Worm (Caenorhabditis elegans) whole organism, L2 larva: ENCODE results near the gene C04C3.9.
A peak's percentile ranks its signal among the peaks of the same experiment; 100 is the strongest.
"Not testable (repeated sequence)": the region's sequence is repeated elsewhere in the genome, so short reads cannot be mapped to it uniquely, and the experiment has no call there.

Experiments
- C34F6.9 ChIP-seq: fragments of 150-350 bp; optimal IDR thresholded peaks from 2 replicates; lab custom pipeline; 2014; ENCODE audit warnings: missing biosample characterization, missing genetic modification characterization
- R02D3.7 ChIP-seq: fragments of 150-350 bp; optimal IDR thresholded peaks from 2 replicates; lab custom pipeline; 2014; ENCODE audit warnings: missing biosample characterization, missing genetic modification characterization
- Y55F3AM.14 ChIP-seq: fragments of 200-800 bp; sonication (Bioruptor generic); optimal IDR thresholded peaks from 2 replicates; lab custom pipeline; 2018; ENCODE audit warnings: mild to moderate bottlenecking, missing genetic modification characterization, missing compliant biosample characterization
- alr-1 ChIP-seq: fragments of 150-350 bp; optimal IDR thresholded peaks from 2 replicates; lab custom pipeline; 2014; ENCODE audit warnings: missing biosample characterization, missing genetic modification characterization
- aly-2 ChIP-seq: fragments of 150-350 bp; optimal IDR thresholded peaks from 2 replicates; lab custom pipeline; 2014; ENCODE audit warnings: missing biosample characterization, missing genetic modification characterization
- ama-1 ChIP-seq: fragments of 150-350 bp; optimal IDR thresholded peaks from 2 replicates; lab custom pipeline; 2018; ENCODE audit warnings: inconsistent platforms
- blmp-1 ChIP-seq: sonication (generic microtip); optimal IDR thresholded peaks from 2 replicates; lab custom pipeline; 2017; ENCODE audit warnings: missing genetic modification characterization, mild to moderate bottlenecking, missing compliant biosample characterization, antibody characterized with exemption, moderate library complexity; ENCODE audit not compliant: insufficient read depth
- ceh-16 ChIP-seq: fragments of 150-350 bp; optimal IDR thresholded peaks from 2 replicates; lab custom pipeline; 2014; ENCODE audit warnings: missing biosample characterization, missing genetic modification characterization
- ceh-82 ChIP-seq: fragments of 150-350 bp; optimal IDR thresholded peaks from 2 replicates; lab custom pipeline; 2014; ENCODE audit warnings: missing biosample characterization, missing genetic modification characterization
- crh-2 ChIP-seq: sonication (generic microtip); optimal IDR thresholded peaks from 2 replicates; lab custom pipeline; 2017; ENCODE audit warnings: missing biosample characterization, missing genetic modification characterization
- dmd-4 ChIP-seq: sonication (generic microtip); optimal IDR thresholded peaks from 2 replicates; lab custom pipeline; 2017; ENCODE audit warnings: missing biosample characterization, missing genetic modification characterization
- egl-27 ChIP-seq: sonication (generic microtip); optimal IDR thresholded peaks from 3 replicates; lab custom pipeline; 2017; ENCODE audit warnings: missing biosample characterization, missing genetic modification reagents, missing genetic modification characterization
- elt-1 ChIP-seq: fragments of 150-350 bp; optimal IDR thresholded peaks from 2 replicates; lab custom pipeline; 2014; ENCODE audit warnings: missing biosample characterization, missing genetic modification characterization
- fos-1 ChIP-seq: fragments of 150-350 bp; optimal IDR thresholded peaks from 2 replicates; lab custom pipeline; 2014; ENCODE audit warnings: missing biosample characterization, missing genetic modification characterization
- gmeb-1 ChIP-seq: fragments of 150-350 bp; optimal IDR thresholded peaks from 2 replicates; lab custom pipeline; 2014; ENCODE audit warnings: missing biosample characterization, missing genetic modification characterization
- lin-11 ChIP-seq: fragments of 150-350 bp; sonication (generic microtip); optimal IDR thresholded peaks from 2 replicates; lab custom pipeline; 2014; ENCODE audit warnings: missing biosample characterization, missing genetic modification characterization, inconsistent platforms, mixed read lengths
- lin-13 ChIP-seq: fragments of 150-350 bp; optimal IDR thresholded peaks from 2 replicates; lab custom pipeline; 2014; ENCODE audit warnings: missing biosample characterization, missing genetic modification reagents, missing genetic modification characterization
- lin-39 ChIP-seq: fragments of 150-350 bp; optimal IDR thresholded peaks from 2 replicates; lab custom pipeline; 2014; ENCODE audit warnings: missing biosample characterization, missing genetic modification reagents, missing genetic modification characterization
- lsy-2 ChIP-seq, 2 experiments: fragments of 150-350 bp in 1 of 2; sonication (generic microtip) in 1 of 2; optimal IDR thresholded peaks; 2 replicates each; lab custom pipeline; 2014 to 2017; ENCODE audit warnings: missing biosample characterization in 2 of 2, missing genetic modification characterization in 2 of 2
- mab-5 ChIP-seq: fragments of 150-350 bp; optimal IDR thresholded peaks from 2 replicates; lab custom pipeline; 2014; ENCODE audit warnings: missing biosample characterization, missing genetic modification characterization
- mbf-1 ChIP-seq: sonication (generic microtip); optimal IDR thresholded peaks from 2 replicates; lab custom pipeline; 2017; ENCODE audit warnings: missing biosample characterization, missing genetic modification characterization
- mdl-1 ChIP-seq, 2 experiments: fragments of 150-350 bp in 1 of 2; sonication (generic microtip) in 1 of 2; optimal IDR thresholded peaks; 2 replicates each; lab custom pipeline; 2017; ENCODE audit warnings: missing biosample characterization in 2 of 2, missing genetic modification characterization in 2 of 2
- nhr-10 ChIP-seq: sonication (generic microtip); optimal IDR thresholded peaks from 2 replicates; lab custom pipeline; 2017; ENCODE audit warnings: missing biosample characterization, missing genetic modification characterization
- nhr-11 ChIP-seq: fragments of 150-350 bp; optimal IDR thresholded peaks from 2 replicates; lab custom pipeline; 2014; ENCODE audit warnings: missing biosample characterization, missing genetic modification characterization
- nhr-12 ChIP-seq: fragments of 150-350 bp; optimal IDR thresholded peaks from 2 replicates; lab custom pipeline; 2014; ENCODE audit warnings: missing biosample characterization, missing genetic modification characterization
- nhr-129 ChIP-seq: fragments of 150-350 bp; optimal IDR thresholded peaks from 2 replicates; lab custom pipeline; 2014; ENCODE audit warnings: missing biosample characterization, missing genetic modification characterization
- nhr-21 ChIP-seq: fragments of 150-350 bp; optimal IDR thresholded peaks from 2 replicates; lab custom pipeline; 2014; ENCODE audit warnings: missing biosample characterization, missing genetic modification characterization
- nhr-23 ChIP-seq: fragments of 150-350 bp; optimal IDR thresholded peaks from 2 replicates; lab custom pipeline; 2014; ENCODE audit warnings: missing biosample characterization, missing genetic modification reagents, missing genetic modification characterization
- nhr-237 ChIP-seq: fragments of 150-350 bp; optimal IDR thresholded peaks from 2 replicates; lab custom pipeline; 2014; ENCODE audit warnings: missing biosample characterization, missing genetic modification characterization
- nhr-25 ChIP-seq: fragments of 150-350 bp; sonication (generic microtip); optimal IDR thresholded peaks from 3 replicates; lab custom pipeline; 2014; ENCODE audit warnings: missing biosample characterization, missing genetic modification characterization
- nhr-6 ChIP-seq: fragments of 150-350 bp; optimal IDR thresholded peaks from 2 replicates; lab custom pipeline; 2014; ENCODE audit warnings: missing biosample characterization, missing genetic modification characterization
- nhr-77 ChIP-seq: fragments of 150-350 bp; optimal IDR thresholded peaks from 2 replicates; lab custom pipeline; 2014; ENCODE audit warnings: missing biosample characterization, missing genetic modification characterization
- peb-1 ChIP-seq: fragments of 150-350 bp; optimal IDR thresholded peaks from 2 replicates; lab custom pipeline; 2014; ENCODE audit warnings: missing biosample characterization, missing genetic modification characterization
- sem-4 ChIP-seq: fragments of 150-350 bp; optimal IDR thresholded peaks from 2 replicates; lab custom pipeline; 2014; ENCODE audit warnings: missing biosample characterization, missing genetic modification reagents, missing genetic modification characterization
- skn-1 ChIP-seq: sonication (generic microtip); optimal IDR thresholded peaks from 2 replicates; lab custom pipeline; 2017; ENCODE audit warnings: missing biosample characterization, missing genetic modification characterization
- sma-3 ChIP-seq: sonication (generic microtip); optimal IDR thresholded peaks from 2 replicates; lab custom pipeline; 2016; ENCODE audit warnings: missing genetic modification reagents, missing genetic modification characterization, missing compliant biosample characterization
- sma-9 ChIP-seq, 2 experiments: fragments of 150-350 bp in 1 of 2; sonication (generic microtip) in 1 of 2; optimal IDR thresholded peaks; 2 replicates each; lab custom pipeline; 2014 to 2016; ENCODE audit warnings: missing genetic modification characterization in 2 of 2, mild to moderate bottlenecking in 1 of 2, missing biosample characterization in 1 of 2, missing compliant biosample characterization in 1 of 2, missing genetic modification reagents in 1 of 2, moderate library complexity in 1 of 2
- snpc-4 ChIP-seq: fragments of 150-350 bp; optimal IDR thresholded peaks from 2 replicates; lab custom pipeline; 2014; ENCODE audit warnings: missing biosample characterization, missing genetic modification characterization
- unc-62 ChIP-seq: fragments of 150-350 bp; optimal IDR thresholded peaks from 2 replicates; lab custom pipeline; 2014; ENCODE audit warnings: missing biosample characterization, missing genetic modification reagents, missing genetic modification characterization
- zag-1 ChIP-seq: fragments of 150-350 bp; optimal IDR thresholded peaks from 2 replicates; lab custom pipeline; 2014; ENCODE audit warnings: missing biosample characterization, missing genetic modification characterization
- ztf-1 ChIP-seq: fragments of 200-800 bp; sonication (Bioruptor generic); conservative IDR thresholded peaks from 2 replicates; pipeline ENCODE4 v1.3.6; 2022; ENCODE audit warnings: missing genetic modification characterization, missing compliant biosample characterization
- ztf-11 ChIP-seq: sonication (generic microtip); optimal IDR thresholded peaks from 2 replicates; lab custom pipeline; 2017; ENCODE audit warnings: missing biosample characterization, missing genetic modification characterization
- ztf-4 ChIP-seq: fragments of 150-350 bp; optimal IDR thresholded peaks from 2 replicates; lab custom pipeline; 2014; ENCODE audit warnings: missing biosample characterization, missing genetic modification characterization

Gene C04C3.9

DNA sequence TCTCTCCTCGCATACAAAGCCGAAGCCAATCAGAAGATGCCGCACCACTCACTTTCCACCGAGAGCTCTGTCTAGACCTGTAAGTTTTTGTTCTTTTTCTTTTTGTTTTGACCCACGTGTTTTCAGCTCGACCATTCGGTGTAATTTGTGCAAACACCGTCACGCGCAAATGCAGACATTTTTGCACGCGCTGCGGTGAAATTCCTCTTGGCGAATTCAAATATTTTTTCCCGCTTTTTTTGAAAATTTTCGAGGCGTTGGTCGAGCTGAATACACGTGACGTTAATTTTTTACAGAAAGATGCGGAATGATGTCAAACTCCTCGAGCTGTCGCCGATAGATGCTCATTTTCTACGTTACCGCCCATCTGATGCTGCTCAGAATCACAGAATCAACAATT lies 34.3 kb downstream of the C04C3.9 start, which contains the start of gene C04C3.4:
Gene C04C3.4 (plus strand): TSS at position 301 of the 400 bp plus-strand sequence.
- not testable (repeated sequence) for TF ChIP-seq sem-4, skn-1, lin-11 (tag; lab: Kevin White, UChicago)

DNA sequence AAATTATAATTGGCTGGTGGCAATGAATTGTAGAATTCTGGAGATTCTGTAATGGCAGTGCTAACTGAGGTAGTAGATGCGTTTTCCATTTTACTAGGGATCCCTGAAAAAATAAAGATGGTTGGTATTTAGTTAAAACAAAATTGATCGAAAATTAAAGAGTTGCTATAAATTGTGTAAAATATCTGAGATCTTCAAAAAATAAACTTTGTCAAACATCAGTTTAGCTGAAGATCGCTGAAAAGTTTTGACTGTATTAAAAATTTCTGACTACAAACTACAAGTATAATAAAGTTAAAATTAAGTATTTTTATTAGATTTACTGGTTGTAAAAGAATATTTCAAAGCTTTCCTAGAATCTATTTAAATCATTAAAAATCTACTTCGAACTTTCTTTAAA lies 38.3 kb downstream of the C04C3.9 start, which contains the start of gene B0546.5:
Gene B0546.5 (minus strand): TSS at position 101 of the 400 bp plus-strand sequence.
- not testable (repeated sequence) for TF ChIP-seq lin-11, C34F6.9, nhr-77 (tag; lab: Kevin White, UChicago)

- TF ChIP-seq lsy-2 (tag; optimal IDR thresholded peaks at IDR 0.05; lab: Kevin White, UChicago) (peak in 1 of 2 experiments; percentile 6), ama-1 (lab: Kevin White, UChicago) (peak; percentile 53), C34F6.9 (tag; lab: Kevin White, UChicago) (no peak), crh-2 (tag; lab: Kevin White, UChicago) (peak; percentile 9)
- TF ChIP-seq, all 48 proteins: peak for 3
Observed at ce11 chrIV:3386504-3387290, 41.6 kb downstream of the C04C3.9 start.

ce11 chrIV:3385337-3386215 lies 42.8 kb downstream of the C04C3.9 start, which contains the start of gene mai-2:
Gene mai-2 (plus strand): TSS chrIV:3385910.
- TF ChIP-seq sma-9 (GFP tag; optimal IDR thresholded peaks at IDR 0.05; lab: Kevin White, UChicago) (peak; percentile 25), sma-9 (tag; optimal IDR thresholded peaks at IDR 0.05; lab: Kevin White, UChicago) (no peak), aly-2 (tag; lab: Kevin White, UChicago) (no peak), alr-1 (no peak), Y55F3AM.14 (GFP tag; lab: Kevin White, UChicago) (no peak), nhr-10 (tag; lab: Kevin White, UChicago) (no peak), snpc-4 (tag; lab: Kevin White, UChicago) (no peak), ceh-16 (tag; lab: Kevin White, UChicago) (no peak), nhr-77 (tag; lab: Kevin White, UChicago) (no peak), egl-27 (tag; lab: Kevin White, UChicago) (no peak), lin-11 (tag; lab: Kevin White, UChicago) (peak; percentile 48), gmeb-1 (tag; lab: Kevin White, UChicago) (peak; percentile 90), mbf-1 (tag; lab: Kevin White, UChicago) (no peak), nhr-12 (no peak), elt-1 (tag; lab: Kevin White, UChicago) (no peak), lin-39 (tag; lab: Kevin White, UChicago) (no peak), blmp-1 (tag; lab: Kevin White, UChicago) (peak; percentile 42), fos-1 (tag; lab: Kevin White, UChicago) (no peak), nhr-21 (tag; lab: Kevin White, UChicago) (no peak), skn-1 (tag; lab: Kevin White, UChicago) (no peak), sma-3 (GFP tag; lab: Kevin White, UChicago) (peak; percentile 63), ceh-82 (tag; lab: Kevin White, UChicago) (no peak), C34F6.9 (tag; lab: Kevin White, UChicago) (peak; percentile 76), nhr-23 (tag; lab: Kevin White, UChicago) (no peak), ztf-4 (tag; lab: Kevin White, UChicago) (peak; percentile 39), mdl-1 (tag; optimal IDR thresholded peaks at IDR 0.05; lab: Kevin White, UChicago) (peak in 1 of 2 experiments; percentile 16), nhr-11 (tag; lab: Kevin White, UChicago) (no peak), nhr-25 (peak; percentile 20), R02D3.7 (tag; lab: Kevin White, UChicago) (no peak), crh-2 (tag; lab: Kevin White, UChicago) (peak; percentile 54), dmd-4 (no peak), peb-1 (no peak), lin-13 (GFP tag; lab: Kevin White, UChicago) (peak; percentile 51), nhr-6 (tag; lab: Kevin White, UChicago) (no peak), ztf-1 (no peak), nhr-237 (no peak), mab-5 (tag; lab: Kevin White, UChicago) (no peak), ztf-11 (no peak), zag-1 (tag; lab: Kevin White, UChicago) (no peak), unc-62 (GFP tag; lab: Kevin White, UChicago) (no peak), nhr-129 (tag; lab: Kevin White, UChicago) (peak; percentile 51)
